Worm (Caenorhabditis elegans) whole organism, L1 larva: Measurements from ENCODE around the gene dod-21.
A peak's percentile ranks its signal among the peaks of the same experiment; 100 is the strongest.

Experiments
- efl-1 ChIP-seq, 4 experiments: fragments of 150-350 bp; optimal IDR thresholded peaks in 3 of 4; peaks in 1 of 4; 1 replicate in 1 of 4; 2 replicates in 3 of 4; lab custom pipeline; 2014; ENCODE audit warnings: missing biosample characterization in 2 of 4, missing genetic modification characterization in 2 of 4, missing genetic modification reagents in 2 of 4
- elt-2 ChIP-seq: sonication (generic microtip); optimal IDR thresholded peaks from 2 replicates; lab custom pipeline; 2016; ENCODE audit warnings: missing genetic modification characterization, mild to moderate bottlenecking, inconsistent platforms, missing compliant biosample characterization, missing genetic modification reagents
- nhr-47 ChIP-seq: sonication (generic microtip); optimal IDR thresholded peaks from 2 replicates; lab custom pipeline; 2016; ENCODE audit warnings: mild to moderate bottlenecking, missing genetic modification characterization, moderate library complexity, missing compliant biosample characterization
- pax-3 ChIP-seq: fragments of 200-800 bp; sonication (Bioruptor generic); optimal IDR thresholded peaks from 2 replicates; lab custom pipeline; 2018; ENCODE audit warnings: mild to moderate bottlenecking, missing genetic modification characterization, moderate library complexity, missing compliant biosample characterization
- unc-130 ChIP-seq: fragments of 150-350 bp; optimal IDR thresholded peaks from 2 replicates; lab custom pipeline; 2017; ENCODE audit warnings: missing biosample characterization, missing genetic modification characterization, inconsistent platforms
- unc-62 ChIP-seq: fragments of 150-350 bp; optimal IDR thresholded peaks from 2 replicates; lab custom pipeline; 2014; ENCODE audit warnings: missing biosample characterization, missing genetic modification reagents, missing genetic modification characterization

Gene dod-21

DNA sequence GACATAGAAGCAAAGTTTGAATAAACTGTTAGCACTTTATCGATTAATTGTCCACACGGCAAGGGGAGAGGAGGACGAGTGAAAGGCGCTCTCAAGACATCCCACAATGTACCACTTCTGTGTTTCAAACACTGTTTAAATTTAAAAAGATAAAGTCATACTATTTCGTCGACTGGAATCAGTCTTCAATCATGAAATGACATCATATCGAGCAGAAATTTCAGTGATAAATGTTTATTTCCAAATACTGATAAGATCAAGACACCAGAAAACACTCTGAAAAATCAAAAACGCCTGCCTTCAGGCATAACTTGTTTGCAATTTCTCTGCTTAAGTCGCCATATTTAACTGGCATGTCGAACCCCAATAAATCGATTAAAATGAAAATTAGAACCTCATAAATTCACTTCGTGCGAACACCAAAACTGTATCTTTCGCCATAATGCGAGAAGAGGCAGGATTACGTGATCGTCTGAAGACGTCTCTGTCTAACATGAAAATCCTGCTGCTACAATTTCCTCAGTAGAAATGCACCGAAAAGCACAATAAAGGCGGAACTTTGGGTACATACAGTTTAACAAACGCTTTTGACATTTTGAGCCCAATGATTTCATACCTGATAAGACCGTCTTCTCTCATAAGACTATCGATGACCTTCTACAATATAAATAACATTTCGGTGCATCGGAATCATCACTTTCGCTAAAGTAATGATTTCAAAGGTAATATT, 41.9 kb downstream of the dod-21 start, which contains the start of gene K10D11.2:
Gene K10D11.2, plus strand, starts transcription at position 680 of the 730 bp plus-strand sequence.
- no peak for TF ChIP-seq efl-1 (optimal IDR thresholded peaks at IDR 0.05; lab: Kevin White, UChicago)
- peak in 1 of 2 experiments; percentile 89 for TF ChIP-seq efl-1 (GFP tag; optimal IDR thresholded peaks at IDR 0.05 in 1 of 2; lab: Kevin White, UChicago)
- peak; percentile 83 for TF ChIP-seq elt-2 (tag; lab: Kevin White, UChicago)
- no peak for TF ChIP-seq unc-62 (GFP tag; lab: Kevin White, UChicago)

DNA sequence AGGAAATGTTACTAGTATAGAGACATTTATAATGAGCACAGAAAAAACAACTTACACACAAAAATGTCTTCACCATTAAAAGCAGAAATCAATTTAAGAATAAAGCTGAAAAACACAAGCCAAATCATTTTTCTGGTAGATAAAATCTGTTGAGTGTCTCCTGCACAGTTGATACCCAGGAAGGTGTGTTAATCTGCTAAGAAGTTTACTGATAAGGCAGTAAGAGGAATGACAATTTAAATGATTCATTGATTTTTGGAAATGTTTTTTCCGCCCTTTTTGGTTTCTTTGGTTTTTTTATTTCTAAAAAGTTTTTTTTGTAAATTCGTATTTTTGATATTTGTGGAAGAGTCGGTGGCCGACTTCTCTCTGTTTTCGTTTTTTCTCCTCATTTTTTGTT, 49.4 kb downstream of the dod-21 start, which contains the start of gene K10D11.3:
Gene K10D11.3, minus strand, starts transcription at position 174 of the 400 bp plus-strand sequence.
- TF ChIP-seq nhr-47 (tag; lab: Kevin White, UChicago) (no peak), pax-3 (tag; lab: Kevin White, UChicago) (no peak), unc-130 (no peak), elt-2 (tag; lab: Kevin White, UChicago) (peak; percentile 72)
